Worm (Caenorhabditis elegans) whole organism, mixed stage, embryonic: ENCODE measurements around the gene M142.5.

Experiments
- elt-1 ChIP-seq: sonication (generic microtip); optimal IDR thresholded peaks from 2 replicates; lab custom pipeline; 2017; ENCODE audit warnings: missing genetic modification characterization, mild to moderate bottlenecking, missing compliant biosample characterization, antibody characterized with exemption, moderate library complexity, borderline replicate concordance; ENCODE audit not compliant: insufficient read depth
- elt-3 ChIP-seq: fragments of 150-350 bp; optimal IDR thresholded peaks from 2 replicates; lab custom pipeline; 2014; ENCODE audit warnings: missing biosample characterization, missing genetic modification characterization
- flh-1 ChIP-seq: fragments of 200-800 bp; sonication (Bioruptor generic); optimal IDR thresholded peaks from 2 replicates; lab custom pipeline; 2018; ENCODE audit warnings: mild to moderate bottlenecking, missing genetic modification characterization, moderate library complexity, missing compliant biosample characterization
- lin-13 ChIP-seq: fragments of 150-350 bp; optimal IDR thresholded peaks from 2 replicates; lab custom pipeline; 2014; ENCODE audit warnings: missing biosample characterization, missing genetic modification characterization
- lsy-2 ChIP-seq: fragments of 150-350 bp; optimal IDR thresholded peaks from 2 replicates; lab custom pipeline; 2014; ENCODE audit warnings: missing biosample characterization, missing genetic modification characterization
- nhr-237 ChIP-seq: fragments of 150-350 bp; optimal IDR thresholded peaks from 2 replicates; lab custom pipeline; 2014; ENCODE audit warnings: missing biosample characterization, missing genetic modification characterization
- nhr-28 ChIP-seq: fragments of 150-350 bp; optimal IDR thresholded peaks from 2 replicates; lab custom pipeline; 2014; ENCODE audit warnings: missing biosample characterization, missing genetic modification characterization
- nhr-76 ChIP-seq: sonication (generic microtip); optimal IDR thresholded peaks from 2 replicates; lab custom pipeline; 2017; ENCODE audit warnings: missing biosample characterization, missing genetic modification characterization
- pha-4 ChIP-seq: fragments of 150-350 bp; optimal IDR thresholded peaks from 2 replicates; lab custom pipeline; 2018; ENCODE audit warnings: missing biosample characterization, missing genetic modification reagents, missing genetic modification characterization
- snpc-4 ChIP-seq: fragments of 150-350 bp; optimal IDR thresholded peaks from 2 replicates; lab custom pipeline; 2014; ENCODE audit warnings: missing biosample characterization, missing genetic modification characterization
- unc-39 ChIP-seq: fragments of 150-350 bp; optimal IDR thresholded peaks from 2 replicates; lab custom pipeline; 2014; ENCODE audit warnings: missing biosample characterization, missing genetic modification characterization
- unc-62 ChIP-seq: fragments of 150-350 bp; optimal IDR thresholded peaks from 2 replicates; lab custom pipeline; 2014; ENCODE audit warnings: missing biosample characterization, missing genetic modification reagents, missing genetic modification characterization
- ztf-11 ChIP-seq: fragments of 150-350 bp; optimal IDR thresholded peaks from 2 replicates; lab custom pipeline; 2014; ENCODE audit warnings: missing biosample characterization, missing genetic modification characterization

ce11 chrIII:10981555-10981954, 50.6 kb downstream of the M142.5 start:
- TF ChIP-seq nhr-76 (tag; lab: Kevin White, UChicago) = no peak
- TF ChIP-seq snpc-4 = no peak
- TF ChIP-seq nhr-28 = no peak
- no peak for TF ChIP-seq elt-3 (tag; lab: Kevin White, UChicago)
- no peak for TF ChIP-seq nhr-237 (tag; lab: Kevin White, UChicago)
- TF ChIP-seq lin-13 = no peak
- TF ChIP-seq elt-1 (tag; lab: Kevin White, UChicago) = no peak
- TF ChIP-seq pha-4 (tag; lab: Kevin White, UChicago) = no peak
- no peak for TF ChIP-seq unc-62 (GFP tag; lab: Kevin White, UChicago)
- TF ChIP-seq ztf-11 (tag; lab: Kevin White, UChicago) = no peak
- no peak for TF ChIP-seq lsy-2 (tag; lab: Kevin White, UChicago)
- TF ChIP-seq flh-1 (GFP tag; lab: Kevin White, UChicago) = no peak
- TF ChIP-seq unc-39 = no peak
